Fruit fly (Drosophila melanogaster): ENCODE results near the gene CG11686.

Gene CG11686

DNA sequence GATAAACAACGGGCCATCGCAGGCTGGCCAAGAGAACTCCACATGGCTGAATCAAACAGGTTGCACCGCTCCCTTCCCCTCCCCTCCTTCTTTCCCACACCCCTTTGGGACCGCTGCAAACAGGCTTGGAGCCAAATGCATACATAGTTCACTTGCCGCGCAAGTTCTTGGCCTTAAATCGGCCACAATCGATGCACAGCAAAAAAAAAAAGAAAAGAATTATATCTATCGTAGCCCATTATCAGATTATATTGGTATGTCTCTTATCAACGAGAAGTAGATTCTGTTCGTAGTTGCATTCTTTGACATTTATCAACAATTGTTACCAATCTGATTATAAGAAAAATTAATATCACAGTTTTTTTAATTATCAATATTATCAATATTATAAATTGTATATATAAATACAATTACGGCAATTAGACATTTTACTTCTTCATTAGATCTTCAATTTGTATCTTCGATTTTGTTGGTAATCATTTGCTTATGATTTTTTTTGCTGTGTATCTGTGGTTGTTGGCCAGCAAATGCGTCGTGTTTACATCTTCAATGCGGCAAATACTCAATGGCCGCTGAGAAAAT, 45.3 kb downstream of the CG11686 start (continued):
- TF ChIP-seq fd102C (GFP tag; optimal IDR thresholded peaks at IDR 0.05) (no peak), Nf-YC (tag; optimal IDR thresholded peaks at IDR 0.05) (no peak), Spps (tag; optimal IDR thresholded peaks at IDR 0.05) (peak; percentile 52), CG11504 (tag; optimal IDR thresholded peaks at IDR 0.05) (peak; percentile 75), BEAF-32 (GFP tag; optimal IDR thresholded peaks at IDR 0.05) (no peak), Sry-β (GFP tag; optimal IDR thresholded peaks at IDR 0.05) (peak; percentile 21), bcd (GFP tag; optimal IDR thresholded peaks at IDR 0.05) (peak; percentile 12), CG32767 (GFP tag; IDR thresholded peaks at IDR 0.05) (peak; percentile 13; the same call in 1 of the 2 replicates), fd96Cb (tag; optimal IDR thresholded peaks at IDR 0.05) (peak; percentile 65), CG11093 (GFP tag; IDR thresholded peaks at IDR 0.05) (0 out of 3 replicates have a peak, but pooled peaks have one; percentile 36), Dfd (GFP tag; optimal IDR thresholded peaks at IDR 0.05) (no peak), CG12942 (GFP tag; optimal IDR thresholded peaks at IDR 0.05) (no peak), pfk (GFP tag; optimal IDR thresholded peaks at IDR 0.05) (no peak), Stat92E (GFP tag; optimal IDR thresholded peaks at IDR 0.05) (peak in 1 of 3 experiments; percentile 64), Opbp (GFP tag; IDR thresholded peaks at IDR 0.05; ENCODE audit: partially characterized antibody) (no peak), kah (GFP tag; optimal IDR thresholded peaks at IDR 0.05) (peak; percentile 5), Adf1 (GFP tag; IDR thresholded peaks at IDR 0.05) (no peak), E2f1 (GFP tag; IDR thresholded peaks at IDR 0.05) (no peak), Atf-2 (GFP tag; optimal IDR thresholded peaks at IDR 0.05) (no peak), slou (GFP tag; optimal IDR thresholded peaks at IDR 0.05) (no peak), gcm (GFP tag; optimal IDR thresholded peaks at IDR 0.05) (no peak), her (GFP tag; optimal IDR thresholded peaks at IDR 0.05) (no peak), CG10209 (GFP tag; optimal IDR thresholded peaks at IDR 0.05) (peak; percentile 33), CG1832 (GFP tag; optimal IDR thresholded peaks at IDR 0.05) (no peak), CG11560 (tag; IDR thresholded peaks at IDR 0.05) (no peak), row (GFP tag; IDR thresholded peaks at IDR 0.05) (peak; percentile 33; the same call in 2 of the 3 replicates), D (optimal IDR thresholded peaks at IDR 0.05) (no peak), D (GFP tag; optimal IDR thresholded peaks at IDR 0.05) (peak; percentile 59), CG10431 (GFP tag; optimal IDR thresholded peaks at IDR 0.05) (peak; percentile 62), peb (GFP tag; IDR thresholded peaks at IDR 0.05) (0 out of 2 replicates have a peak, but pooled peaks have one; percentile 9), ewg (GFP tag; optimal IDR thresholded peaks at IDR 0.05) (peak; percentile 16), lola (GFP tag; optimal IDR thresholded peaks at IDR 0.05) (peak in 1 of 3 experiments; percentile 90), CG10321 (GFP tag; IDR thresholded peaks at IDR 0.05) (no peak), ci (GFP tag; IDR thresholded peaks at IDR 0.05) (no peak), CG3281 (GFP tag; optimal IDR thresholded peaks at IDR 0.05) (no peak), br (optimal IDR thresholded peaks at IDR 0.05) (no peak), HLH4C (GFP tag; IDR thresholded peaks at IDR 0.05; ENCODE audit: partially characterized antibody) (no peak), Hand (GFP tag; optimal IDR thresholded peaks at IDR 0.05) (no peak), Lhr (GFP tag; optimal IDR thresholded peaks at IDR 0.05) (peak; percentile 31), yki (optimal IDR thresholded peaks at IDR 0.05) (no peak), CG11695 (GFP tag; IDR thresholded peaks at IDR 0.05) (no peak), CG10979 (tag; optimal IDR thresholded peaks at IDR 0.05) (peak; percentile 86), tgo (GFP tag; IDR thresholded peaks at IDR 0.05) (peak; percentile 40; the same call in 1 of the 3 replicates), Ptx1 (GFP tag; IDR thresholded peaks at IDR 0.05) (no peak), CG10654 (GFP tag; optimal IDR thresholded peaks at IDR 0.05) (peak; percentile 10), YL-1 (GFP tag; optimal IDR thresholded peaks at IDR 0.05) (no peak), CrebB (tag; optimal IDR thresholded peaks at IDR 0.05) (no peak), CG13775 (GFP tag; optimal IDR thresholded peaks at IDR 0.05) (peak; percentile 3), CG10147 (GFP tag; optimal IDR thresholded peaks at IDR 0.05) (peak; percentile 14), Max (GFP tag; optimal IDR thresholded peaks at IDR 0.05) (no peak)

Measured in whole organism, embryonic.